Fruit fly (Drosophila melanogaster): Measurements from ENCODE around the gene Mpp6.

DNA sequence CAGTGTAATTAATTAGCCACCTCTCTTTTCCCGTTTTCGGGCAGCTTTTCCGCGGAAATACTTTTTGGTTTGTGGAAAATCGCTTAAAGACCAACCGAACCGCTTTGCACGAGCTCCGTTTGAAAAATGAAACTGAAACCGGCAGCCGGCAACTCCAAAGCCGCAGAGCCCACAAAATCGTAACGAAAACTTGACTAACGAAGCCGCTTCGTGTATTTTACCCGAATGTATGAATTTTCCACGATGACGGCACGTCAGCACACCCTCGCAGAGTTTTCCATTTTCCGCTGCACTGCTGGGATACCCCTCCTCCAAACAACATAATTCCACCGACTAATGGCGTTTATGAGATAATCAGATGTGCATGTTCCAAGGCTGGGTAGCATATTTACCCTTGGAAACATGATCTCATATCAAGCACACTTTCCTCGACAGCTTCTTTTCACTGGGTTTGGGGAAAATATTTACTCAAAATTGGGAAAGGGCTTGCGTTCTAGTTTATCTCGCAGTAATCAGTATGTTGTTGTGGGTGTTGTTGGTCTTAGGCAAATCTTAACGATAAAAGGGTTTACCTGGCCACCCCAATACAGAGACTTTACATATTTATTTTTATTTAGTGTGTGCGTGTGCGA is 42.7 kb downstream of the Mpp6 start, which contains the start of gene Ret:
- TF ChIP-seq CG13624 (GFP tag; optimal IDR thresholded peaks at IDR 0.05) (no peak), CG6765 (GFP tag; optimal IDR thresholded peaks at IDR 0.05) (no peak), CG12391 (tag; optimal IDR thresholded peaks at IDR 0.05) (no peak), cwo (GFP tag; optimal IDR thresholded peaks at IDR 0.05) (no peak), Usf (GFP tag; optimal IDR thresholded peaks at IDR 0.05) (no peak), CG4820 (GFP tag; optimal IDR thresholded peaks at IDR 0.05) (no peak), Eip74EF (GFP tag; optimal IDR thresholded peaks at IDR 0.05) (no peak), CG17359 (tag; optimal IDR thresholded peaks at IDR 0.05) (no peak)
